Worm (Caenorhabditis elegans) whole organism, mixed stage, embryonic: Measurements from ENCODE around the gene shw-3.

Experiments
- blmp-1 ChIP-seq: fragments of 150-350 bp; optimal IDR thresholded peaks from 2 replicates; lab custom pipeline; 2014; ENCODE audit warnings: missing biosample characterization, missing genetic modification characterization
- cnd-1 ChIP-seq: fragments of 200-800 bp; sonication (Bioruptor generic); optimal IDR thresholded peaks from 2 replicates; lab custom pipeline; 2018; ENCODE audit warnings: mild to moderate bottlenecking, missing genetic modification characterization, missing compliant biosample characterization
- lin-13 ChIP-seq: fragments of 150-350 bp; optimal IDR thresholded peaks from 2 replicates; lab custom pipeline; 2014; ENCODE audit warnings: missing biosample characterization, missing genetic modification characterization
- lsy-2 ChIP-seq: fragments of 150-350 bp; optimal IDR thresholded peaks from 2 replicates; lab custom pipeline; 2014; ENCODE audit warnings: missing biosample characterization, missing genetic modification characterization
- nhr-237 ChIP-seq: fragments of 150-350 bp; optimal IDR thresholded peaks from 2 replicates; lab custom pipeline; 2014; ENCODE audit warnings: missing biosample characterization, missing genetic modification characterization
- nhr-76 ChIP-seq: sonication (generic microtip); optimal IDR thresholded peaks from 2 replicates; lab custom pipeline; 2017; ENCODE audit warnings: missing biosample characterization, missing genetic modification characterization
- pha-4 ChIP-seq: fragments of 150-350 bp; optimal IDR thresholded peaks from 2 replicates; lab custom pipeline; 2018; ENCODE audit warnings: missing biosample characterization, missing genetic modification reagents, missing genetic modification characterization
- snpc-4 ChIP-seq: fragments of 150-350 bp; optimal IDR thresholded peaks from 2 replicates; lab custom pipeline; 2014; ENCODE audit warnings: missing biosample characterization, missing genetic modification characterization
- sptf-1 ChIP-seq: sonication (generic microtip); optimal IDR thresholded peaks from 2 replicates; lab custom pipeline; 2017; ENCODE audit warnings: mild to moderate bottlenecking, missing genetic modification characterization, moderate library complexity, missing compliant biosample characterization
- unc-39 ChIP-seq: fragments of 150-350 bp; optimal IDR thresholded peaks from 2 replicates; lab custom pipeline; 2014; ENCODE audit warnings: missing biosample characterization, missing genetic modification characterization
- unc-62 ChIP-seq: fragments of 150-350 bp; optimal IDR thresholded peaks from 2 replicates; lab custom pipeline; 2014; ENCODE audit warnings: missing biosample characterization, missing genetic modification reagents, missing genetic modification characterization
- ztf-11 ChIP-seq: fragments of 150-350 bp; optimal IDR thresholded peaks from 2 replicates; lab custom pipeline; 2014; ENCODE audit warnings: missing biosample characterization, missing genetic modification characterization

DNA sequence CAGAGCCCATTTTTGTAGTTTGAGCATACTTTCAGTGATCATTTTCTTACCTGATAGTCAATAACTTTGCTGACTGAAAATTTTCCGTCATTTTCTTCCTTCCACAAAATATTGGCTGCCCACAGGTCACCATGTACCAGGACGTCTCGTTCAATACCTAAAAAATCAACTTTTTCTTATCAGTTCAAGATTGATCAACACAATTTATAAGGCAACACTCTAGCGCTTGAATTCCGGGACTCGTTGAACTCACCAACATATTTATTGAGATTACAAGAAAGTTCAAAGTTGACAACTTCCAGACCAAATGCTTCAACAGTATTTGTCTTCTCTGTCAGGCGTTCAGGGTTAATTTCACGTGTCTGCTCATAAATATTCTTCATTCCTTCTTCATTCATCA, 53.3 kb downstream of the shw-3 start:
- no peak for TF ChIP-seq ztf-11
- no peak for TF ChIP-seq pha-4
- no peak for TF ChIP-seq snpc-4 (tag; lab: Kevin White, UChicago)
- TF ChIP-seq lsy-2 (tag; lab: Kevin White, UChicago) = no peak
- no peak for TF ChIP-seq unc-39
- TF ChIP-seq sptf-1 = no peak
- no peak for TF ChIP-seq nhr-76 (tag; lab: Kevin White, UChicago)
- no peak for TF ChIP-seq unc-62 (GFP tag; lab: Kevin White, UChicago)
- TF ChIP-seq blmp-1 (tag; lab: Kevin White, UChicago) = no peak
- no peak for TF ChIP-seq lin-13 (tag; lab: Kevin White, UChicago)
- no peak for TF ChIP-seq nhr-237 (tag; lab: Kevin White, UChicago)
- TF ChIP-seq cnd-1 (tag; lab: Kevin White, UChicago) = no peak
